Worm (Caenorhabditis elegans) whole organism, mixed stage, embryonic: ENCODE results near the gene T19E7.6.

Experiments used
- pha-4 ChIP-seq: fragments of 150-350 bp; optimal IDR thresholded peaks from 2 replicates; lab custom pipeline; 2018; ENCODE audit warnings: missing biosample characterization, missing genetic modification reagents, missing genetic modification characterization
- zip-8 ChIP-seq: fragments of 150-350 bp; optimal IDR thresholded peaks from 2 replicates; lab custom pipeline; 2014; ENCODE audit warnings: missing biosample characterization, missing genetic modification characterization

DNA sequence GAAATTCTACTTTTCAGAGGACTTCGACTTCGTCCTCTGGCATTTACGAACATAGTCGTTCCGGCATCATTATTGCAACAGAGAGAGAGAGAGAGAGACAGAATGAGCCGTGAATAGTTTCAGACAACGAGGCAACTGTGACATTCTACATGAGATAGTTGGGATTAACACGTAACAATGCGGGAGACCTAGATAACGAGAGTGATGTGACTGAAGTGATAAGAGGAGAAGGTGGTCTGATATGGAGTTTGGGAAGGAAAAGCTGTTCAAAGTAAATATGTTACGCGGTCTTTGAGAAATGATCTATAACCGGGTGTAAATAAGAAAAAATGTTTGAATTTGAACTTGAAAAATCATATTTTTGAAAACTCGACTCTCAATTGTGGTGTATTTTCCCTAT lies 9.8 kb downstream of the T19E7.6 start:
- TF ChIP-seq pha-4 (no peak), zip-8 (tag; lab: Kevin White, UChicago) (no peak)
